Fruit fly (Drosophila melanogaster) whole organism, adult: Measurements from ENCODE around the gene His4r.

Source experiments
- CG11617 ChIP-seq: fragments of 200-800 bp; sonication (Bioruptor generic); optimal IDR thresholded peaks from 2 replicates; lab custom pipeline; 2017; ENCODE audit warnings: mild to moderate bottlenecking, missing biosample characterization, missing genetic modification reagents, missing genetic modification characterization
- CG14711 ChIP-seq: fragments of 200-800 bp; sonication (Bioruptor generic); optimal IDR thresholded peaks from 2 replicates; lab custom pipeline; 2018; ENCODE audit warnings: missing biosample characterization, mild to moderate bottlenecking, missing genetic modification characterization, moderate library complexity
- CG1620 ChIP-seq: fragments of 200-800 bp; sonication (Bioruptor generic); optimal IDR thresholded peaks from 2 replicates; lab custom pipeline; 2016; ENCODE audit warnings: missing biosample characterization, missing genetic modification characterization
- CG7045 ChIP-seq: fragments of 200-800 bp; sonication (Bioruptor generic); optimal IDR thresholded peaks from 2 replicates; lab custom pipeline; 2017; ENCODE audit warnings: missing biosample characterization, mild to moderate bottlenecking, missing genetic modification characterization
- CG7101 ChIP-seq: fragments of 200-800 bp; sonication (Bioruptor generic); optimal IDR thresholded peaks from 2 replicates; lab custom pipeline; 2018; ENCODE audit warnings: missing biosample characterization, mild to moderate bottlenecking, missing genetic modification characterization, moderate library complexity
- Crg-1 ChIP-seq: fragments of 200-800 bp; sonication (Bioruptor generic); optimal IDR thresholded peaks from 2 replicates; lab custom pipeline; 2016; ENCODE audit warnings: missing biosample characterization, missing genetic modification characterization
- Hr96 ChIP-seq: fragments of 200-800 bp; sonication (Bioruptor generic); optimal IDR thresholded peaks from 2 replicates; lab custom pipeline; 2016; ENCODE audit warnings: missing biosample characterization, missing genetic modification characterization
- Mnt ChIP-seq: fragments of 200-800 bp; sonication (Bioruptor generic); optimal IDR thresholded peaks from 2 replicates; lab custom pipeline; 2016; ENCODE audit warnings: missing biosample characterization, mild to moderate bottlenecking, missing genetic modification characterization
- bab1 ChIP-seq: fragments of 200-800 bp; sonication (Bioruptor generic); optimal IDR thresholded peaks from 3 replicates; lab custom pipeline; 2019; ENCODE audit warnings: missing biosample characterization, mild to moderate bottlenecking, missing genetic modification characterization, moderate library complexity
- cic ChIP-seq: fragments of 200-800 bp; sonication (Bioruptor generic); optimal IDR thresholded peaks from 2 replicates; lab custom pipeline; 2017; ENCODE audit warnings: missing biosample characterization, mild to moderate bottlenecking, missing genetic modification characterization, moderate library complexity
- kay ChIP-seq: fragments of 200-800 bp; sonication (Bioruptor generic); peaks from one replicate; lab custom pipeline; 2016; ENCODE audit warnings: missing biosample characterization, missing genetic modification characterization, borderline replicate concordance
- ovo ChIP-seq: fragments of 200-800 bp; sonication (Bioruptor generic); optimal IDR thresholded peaks from 2 replicates; lab custom pipeline; 2016; ENCODE audit warnings: missing biosample characterization, missing genetic modification characterization
- pad ChIP-seq: fragments of 200-800 bp; sonication (Bioruptor generic); optimal IDR thresholded peaks from 3 replicates; lab custom pipeline; 2017; ENCODE audit warnings: missing biosample characterization, missing genetic modification characterization, mild to moderate bottlenecking, moderate library complexity, missing genetic modification reagents
- tj ChIP-seq: fragments of 200-800 bp; sonication (Bioruptor generic); optimal IDR thresholded peaks from 3 replicates; lab custom pipeline; 2017; ENCODE audit warnings: missing biosample characterization, mild to moderate bottlenecking, missing genetic modification characterization, moderate library complexity

- peak; percentile 92 for TF ChIP-seq bab1 (GFP tag; lab: Kevin White, UChicago)
- peak; percentile 99 for TF ChIP-seq kay
- TF ChIP-seq CG14711 (tag; lab: Kevin White, UChicago), result peak; percentile 100
- TF ChIP-seq CG7045 (GFP tag; lab: Kevin White, UChicago), result peak; percentile 92
- TF ChIP-seq CG11617 (GFP tag; lab: Kevin White, UChicago), result peak; percentile 94
- TF ChIP-seq pad (GFP tag; lab: Kevin White, UChicago), result peak; percentile 82
- TF ChIP-seq Mnt (GFP tag; lab: Kevin White, UChicago), result peak; percentile 87
- TF ChIP-seq ovo (GFP tag; lab: Kevin White, UChicago), result peak; percentile 17
- TF ChIP-seq tj (GFP tag; lab: Kevin White, UChicago), result no peak
- TF ChIP-seq Hr96, result peak; percentile 94
- TF ChIP-seq CG1620, result peak; percentile 93
- peak; percentile 77 for TF ChIP-seq Crg-1 (GFP tag; lab: Kevin White, UChicago)
- peak; percentile 83 for TF ChIP-seq cic (GFP tag; lab: Kevin White, UChicago)
- peak; percentile 95 for TF ChIP-seq CG7101 (tag; lab: Kevin White, UChicago)
Measured at dm6 chr3R:14654976-14655896, 29.7 kb downstream of the His4r start.
